Fruit fly (Drosophila melanogaster) whole organism, embryonic: ENCODE results near the gene CG14079.

Experiments
- CG11696 ChIP-seq: fragments of 200-800 bp; sonication (Bioruptor generic); IDR thresholded peaks from 2 replicates; pipeline ENCODE4 v1.3.6; 2022; ENCODE audit warnings: missing biosample characterization, missing genetic modification characterization
- CG11723 ChIP-seq: fragments of 200-800 bp; sonication (Bioruptor generic); optimal IDR thresholded peaks from 2 replicates; lab custom pipeline; 2017; ENCODE audit warnings: missing biosample characterization, mild to moderate bottlenecking, missing genetic modification characterization
- CG12659 ChIP-seq: fragments of 200-800 bp; sonication (Bioruptor generic); optimal IDR thresholded peaks from 3 replicates; lab custom pipeline; 2017; ENCODE audit warnings: mild to moderate bottlenecking, missing biosample characterization, missing genetic modification reagents, missing genetic modification characterization
- E2f1 ChIP-seq: fragments of 200-800 bp; sonication (Bioruptor generic); IDR thresholded peaks from 2 replicates; pipeline ENCODE4 v1.3.6; 2022; ENCODE audit warnings: missing biosample characterization, missing genetic modification characterization
- Usf ChIP-seq: fragments of 200-800 bp; sonication (Bioruptor generic); optimal IDR thresholded peaks from 2 replicates; lab custom pipeline; 2017; ENCODE audit warnings: missing genotype, missing biosample characterization, missing genetic modification characterization
- al ChIP-seq: fragments of 200-800 bp; sonication (Bioruptor generic); IDR thresholded peaks from 2 replicates; pipeline ENCODE4 v1.3.6; 2022; ENCODE audit warnings: missing biosample characterization, missing genetic modification characterization
- psq ChIP-seq: fragments of 200-800 bp; sonication (Bioruptor generic); optimal IDR thresholded peaks from 2 replicates; lab custom pipeline; 2017; ENCODE audit warnings: missing biosample characterization, missing genetic modification characterization
- pzg ChIP-seq: fragments of 200-800 bp; sonication (Bioruptor generic); optimal IDR thresholded peaks from 3 replicates; lab custom pipeline; 2018; ENCODE audit warnings: missing biosample characterization, mild to moderate bottlenecking, missing genetic modification characterization, moderate library complexity
- vfl ChIP-seq: fragments of 200-800 bp; sonication (Bioruptor generic); optimal IDR thresholded peaks from 2 replicates; lab custom pipeline; 2016; ENCODE audit warnings: missing biosample characterization, missing genetic modification characterization
- zfh1 ChIP-seq: fragments of 200-800 bp; sonication (Bioruptor generic); IDR thresholded peaks from 3 replicates; pipeline ENCODE4 v1.3.6; 2022; ENCODE audit warnings: missing biosample characterization, missing genetic modification characterization

DNA sequence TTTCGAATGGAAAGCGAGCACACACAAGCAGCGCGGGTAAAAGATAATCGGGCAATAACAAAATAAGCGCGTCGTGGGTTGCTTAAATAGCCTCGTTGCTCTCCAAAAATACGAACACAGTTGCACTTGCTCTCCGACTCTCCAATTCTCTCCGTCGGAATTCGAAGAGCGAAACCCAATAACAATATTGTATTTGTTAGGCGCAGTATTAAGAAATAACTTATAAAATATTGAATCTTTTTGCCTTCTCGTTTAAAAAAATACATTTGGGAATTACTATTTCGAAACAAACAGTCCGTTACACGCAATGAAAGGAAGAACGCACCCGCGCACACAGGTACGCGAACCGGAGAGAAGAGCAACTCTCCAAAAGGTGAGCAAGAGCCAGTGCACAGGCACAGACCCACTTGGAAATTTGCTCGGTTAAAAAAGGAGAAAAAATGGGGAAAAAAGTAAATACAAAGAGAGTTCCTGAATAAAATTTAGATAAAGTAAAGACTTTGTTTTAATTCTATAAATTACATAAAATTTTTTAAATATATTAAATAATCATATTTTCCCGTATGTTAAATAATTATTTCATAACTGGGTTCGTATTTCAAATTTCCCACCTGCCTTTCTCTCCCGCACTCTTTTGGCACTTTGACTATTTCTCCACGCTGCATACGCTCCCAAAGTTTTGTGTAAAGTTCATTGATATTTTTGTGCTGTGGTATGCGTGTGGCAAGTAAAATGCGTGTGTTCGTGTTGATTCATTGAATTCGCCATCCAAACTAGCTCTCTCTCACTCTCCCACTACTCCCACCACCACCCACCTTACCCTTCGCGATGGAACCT, 11.2 kb upstream of the CG14079 start, which contains the start of gene Mkp3:
- peak; percentile 82 for TF ChIP-seq zfh1 (GFP tag; lab: Robert Waterston, UW)
- peak; percentile 64 for TF ChIP-seq Usf
- peak; percentile 77 for TF ChIP-seq CG11723 (GFP tag; lab: Kevin White, UChicago)
- TF ChIP-seq psq (GFP tag; lab: Kevin White, UChicago), result peak; percentile 48
- TF ChIP-seq CG11696 (GFP tag; lab: Robert Waterston, UW), result no peak; the same call in 1 of the 2 replicates
- TF ChIP-seq E2f1 (GFP tag; lab: Robert Waterston, UW), result peak; percentile 89
- TF ChIP-seq pzg, result peak; percentile 6
- TF ChIP-seq vfl (GFP tag; lab: Kevin White, UChicago), result peak; percentile 11
- TF ChIP-seq al, result peak; percentile 86
- peak; percentile 95 for TF ChIP-seq CG12659
